Fruit fly (Drosophila melanogaster) whole organism, embryonic: Measurements from ENCODE around the gene CG13454.
A peak's percentile ranks its signal among the peaks of the same experiment; 100 is the strongest.

Experiments
- BtbVII ChIP-seq: fragments of 200-800 bp; sonication (Bioruptor generic); optimal IDR thresholded peaks from 3 replicates; lab custom pipeline; 2017; ENCODE audit warnings: missing biosample characterization, mild to moderate bottlenecking, missing genetic modification characterization
- CG11456 ChIP-seq: fragments of 200-800 bp; sonication (Bioruptor generic); IDR thresholded peaks from 3 replicates; pipeline ENCODE4 v1.3.6; 2022; ENCODE audit warnings: missing biosample characterization, missing genetic modification characterization
- CG11504 ChIP-seq: fragments of 200-800 bp; sonication (Bioruptor generic); optimal IDR thresholded peaks from 3 replicates; lab custom pipeline; 2019; ENCODE audit warnings: missing biosample characterization, mild to moderate bottlenecking, missing genetic modification characterization, moderate library complexity
- CG14965 ChIP-seq: fragments of 200-800 bp; sonication (Bioruptor generic); optimal IDR thresholded peaks from 2 replicates; lab custom pipeline; 2016; ENCODE audit warnings: missing biosample characterization, missing genetic modification characterization, borderline replicate concordance
- CG15073 ChIP-seq: fragments of 200-800 bp; sonication (Bioruptor generic); optimal IDR thresholded peaks from 2 replicates; lab custom pipeline; 2016; ENCODE audit warnings: missing biosample characterization, missing genetic modification characterization
- CG15514 ChIP-seq: fragments of 200-800 bp; sonication (Bioruptor generic); optimal IDR thresholded peaks from 3 replicates; lab custom pipeline; 2017; ENCODE audit warnings: missing biosample characterization, missing genetic modification characterization, mild to moderate bottlenecking, moderate library complexity, missing genetic modification reagents
- CG16779 ChIP-seq: fragments of 200-800 bp; sonication (Bioruptor generic); IDR thresholded peaks from 2 replicates; pipeline ENCODE4 v1.3.6; 2022; ENCODE audit warnings: missing biosample characterization, missing genetic modification characterization
- CG17912 ChIP-seq: fragments of 200-800 bp; sonication (Bioruptor generic); optimal IDR thresholded peaks from 2 replicates; lab custom pipeline; 2018; ENCODE audit warnings: missing biosample characterization, mild to moderate bottlenecking, missing genetic modification characterization
- CG18619 ChIP-seq: fragments of 200-800 bp; sonication (Bioruptor generic); optimal IDR thresholded peaks from 3 replicates; lab custom pipeline; 2017; ENCODE audit warnings: missing biosample characterization, mild to moderate bottlenecking, missing genetic modification characterization
- CG2199 ChIP-seq: fragments of 200-800 bp; sonication (Bioruptor generic); IDR thresholded peaks from 3 replicates; pipeline ENCODE4 v1.3.6; 2022; ENCODE audit warnings: missing biosample characterization, missing genetic modification characterization
- CG2202 ChIP-seq: fragments of 200-800 bp; sonication (Bioruptor generic); optimal IDR thresholded peaks from 2 replicates; lab custom pipeline; 2018; ENCODE audit warnings: missing biosample characterization, mild to moderate bottlenecking, missing genetic modification characterization
- CG30403 ChIP-seq: fragments of 200-800 bp; sonication (Bioruptor generic); optimal IDR thresholded peaks from 3 replicates; lab custom pipeline; 2016; ENCODE audit warnings: missing biosample characterization, missing genetic modification characterization
- CG32532 ChIP-seq: fragments of 200-800 bp; sonication (Bioruptor generic); IDR thresholded peaks from 2 replicates; pipeline ENCODE4 v1.3.6; 2022; ENCODE audit warnings: missing biosample characterization, missing genetic modification characterization
- CG33213 ChIP-seq: fragments of 200-800 bp; sonication (Bioruptor generic); optimal IDR thresholded peaks from 3 replicates; lab custom pipeline; 2016; ENCODE audit warnings: missing biosample characterization, missing genetic modification characterization
- CG34376 ChIP-seq: fragments of 200-800 bp; sonication (Bioruptor generic); optimal IDR thresholded peaks from 2 replicates; lab custom pipeline; 2018; ENCODE audit warnings: missing biosample characterization, mild to moderate bottlenecking, missing genetic modification characterization
- CG3847 ChIP-seq: fragments of 200-800 bp; sonication (Bioruptor generic); IDR thresholded peaks from 2 replicates; pipeline ENCODE4 v1.3.6; 2022; ENCODE audit warnings: missing biosample characterization, missing genetic modification characterization
- CG42726 ChIP-seq: fragments of 200-800 bp; sonication (Bioruptor generic); IDR thresholded peaks from 2 replicates; pipeline ENCODE4 v1.3.6; 2022; ENCODE audit warnings: missing biosample characterization, missing genetic modification characterization; ENCODE audit not compliant: partially characterized antibody
- CG4360 ChIP-seq: fragments of 200-800 bp; sonication (Bioruptor generic); IDR thresholded peaks from 2 replicates; pipeline ENCODE4 v1.3.6; 2022; ENCODE audit warnings: missing biosample characterization, missing genetic modification characterization
- CG6654 ChIP-seq: fragments of 200-800 bp; sonication (Bioruptor generic); optimal IDR thresholded peaks from 2 replicates; lab custom pipeline; 2017; ENCODE audit warnings: missing biosample characterization, mild to moderate bottlenecking, missing genetic modification characterization
- CG6813 ChIP-seq: fragments of 200-800 bp; sonication (Bioruptor generic); optimal IDR thresholded peaks from 2 replicates; lab custom pipeline; 2017; ENCODE audit warnings: missing biosample characterization, missing genetic modification characterization, mild to moderate bottlenecking, moderate library complexity, missing genetic modification reagents
- CG7839 ChIP-seq: fragments of 200-800 bp; sonication (Bioruptor generic); optimal IDR thresholded peaks from 3 replicates; lab custom pipeline; 2018; ENCODE audit warnings: missing biosample characterization, mild to moderate bottlenecking, missing genetic modification characterization, moderate library complexity
- CG8478 ChIP-seq: fragments of >200 bp; optimal IDR thresholded peaks from 2 replicates; lab custom pipeline; 2018
- CkIIα-i1 ChIP-seq: fragments of 200-800 bp; sonication (Bioruptor generic); IDR thresholded peaks from 2 replicates; pipeline ENCODE4 v1.3.6; 2022; ENCODE audit warnings: missing biosample characterization, missing genetic modification characterization
- Dbx ChIP-seq: fragments of 200-800 bp; sonication (Bioruptor generic); IDR thresholded peaks from 3 replicates; pipeline ENCODE4 v1.3.6; 2022; ENCODE audit warnings: missing biosample characterization, missing genetic modification characterization
- Dfd ChIP-seq, 2 experiments: fragments of >200 bp; optimal IDR thresholded peaks; 2 replicates each; lab custom pipeline; 2017; ENCODE audit warnings: missing biosample characterization in 2 of 2, missing genetic modification characterization in 2 of 2
- Doc2 ChIP-seq: fragments of 200-800 bp; sonication (Bioruptor generic); IDR thresholded peaks from 2 replicates; pipeline ENCODE4 v1.3.6; 2022; ENCODE audit warnings: missing biosample characterization, missing genetic modification characterization
- ERR ChIP-seq: fragments of 200-800 bp; sonication (Bioruptor generic); optimal IDR thresholded peaks from 2 replicates; lab custom pipeline; 2016; ENCODE audit warnings: missing biosample characterization, missing genetic modification characterization
- Fer1 ChIP-seq: fragments of 200-800 bp; sonication (Bioruptor generic); optimal IDR thresholded peaks from 2 replicates; lab custom pipeline; 2017; ENCODE audit warnings: missing biosample characterization, mild to moderate bottlenecking, missing genetic modification characterization
- Hey ChIP-seq: fragments of 200-800 bp; sonication (Bioruptor generic); optimal IDR thresholded peaks from 3 replicates; lab custom pipeline; 2018; ENCODE audit warnings: missing biosample characterization, mild to moderate bottlenecking, missing genetic modification characterization
- Hr3 ChIP-seq: fragments of 200-800 bp; sonication (Bioruptor generic); optimal IDR thresholded peaks from 3 replicates; lab custom pipeline; 2016; ENCODE audit warnings: missing biosample characterization, missing genetic modification characterization
- Mad ChIP-seq: fragments of 200-800 bp; sonication (Bioruptor generic); optimal IDR thresholded peaks from 2 replicates; lab custom pipeline; 2016; ENCODE audit warnings: missing biosample characterization, missing genetic modification characterization
- Med ChIP-seq: fragments of 200-800 bp; sonication (Bioruptor generic); peaks from one replicate; lab custom pipeline; 2016; ENCODE audit warnings: missing biosample characterization, missing genetic modification characterization, mild to moderate bottlenecking, inconsistent platforms, moderate library complexity
- Ssrp ChIP-seq: fragments of 200-800 bp; sonication (Bioruptor generic); optimal IDR thresholded peaks from 2 replicates; lab custom pipeline; 2018; ENCODE audit warnings: missing biosample characterization, mild to moderate bottlenecking, missing genetic modification characterization, moderate library complexity
- Tbp ChIP-seq: fragments of >200 bp; optimal IDR thresholded peaks from 2 replicates; lab custom pipeline; 2018; ENCODE audit warnings: missing biosample characterization, missing genetic modification characterization
- Usf ChIP-seq: fragments of 200-800 bp; sonication (Bioruptor generic); optimal IDR thresholded peaks from 2 replicates; lab custom pipeline; 2017; ENCODE audit warnings: missing genotype, missing biosample characterization, missing genetic modification characterization
- ab ChIP-seq: fragments of 200-800 bp; sonication (Bioruptor generic); optimal IDR thresholded peaks from 2 replicates; lab custom pipeline; 2016; ENCODE audit warnings: missing biosample characterization, missing genetic modification characterization
- btn ChIP-seq: fragments of 200-800 bp; sonication (Bioruptor generic); optimal IDR thresholded peaks from 2 replicates; lab custom pipeline; 2016; ENCODE audit warnings: missing biosample characterization, missing genetic modification characterization
- caup ChIP-seq: fragments of 200-800 bp; sonication (Bioruptor generic); optimal IDR thresholded peaks from 3 replicates; lab custom pipeline; 2017; ENCODE audit warnings: missing biosample characterization, mild to moderate bottlenecking, missing genetic modification characterization, moderate library complexity; ENCODE audit not compliant: severe bottlenecking
- crol ChIP-seq: fragments of 200-800 bp; sonication (Bioruptor generic); IDR thresholded peaks from 2 replicates; pipeline ENCODE4 v1.3.6; 2022; ENCODE audit warnings: missing biosample characterization, missing genetic modification characterization
- cwo ChIP-seq: fragments of 200-800 bp; sonication (Bioruptor generic); optimal IDR thresholded peaks from 3 replicates; lab custom pipeline; 2017; ENCODE audit warnings: missing biosample characterization, missing genetic modification characterization, mild to moderate bottlenecking, moderate library complexity, missing genetic modification reagents
- dati ChIP-seq: fragments of 200-800 bp; sonication (Bioruptor generic); IDR thresholded peaks from 2 replicates; pipeline ENCODE4 v1.3.6; 2022; ENCODE audit warnings: missing biosample characterization, missing genetic modification characterization
- exex ChIP-seq: fragments of 200-800 bp; sonication (Bioruptor generic); optimal IDR thresholded peaks from 4 replicates; lab custom pipeline; 2018; ENCODE audit warnings: missing biosample characterization, mild to moderate bottlenecking, missing genetic modification characterization, moderate library complexity
- fru ChIP-seq: fragments of >200 bp; optimal IDR thresholded peaks from 2 replicates; lab custom pipeline; 2017
- ftz-f1 ChIP-seq: fragments of 200-800 bp; sonication (Bioruptor generic); optimal IDR thresholded peaks from 2 replicates; lab custom pipeline; 2016; ENCODE audit warnings: missing biosample characterization, missing genetic modification characterization
- grn ChIP-seq: fragments of 200-800 bp; sonication (Bioruptor generic); optimal IDR thresholded peaks from 3 replicates; lab custom pipeline; 2017; ENCODE audit warnings: missing biosample characterization, missing genetic modification characterization
- gsb-n ChIP-seq: fragments of 200-800 bp; sonication (Bioruptor generic); optimal IDR thresholded peaks from 3 replicates; lab custom pipeline; 2018; ENCODE audit warnings: missing biosample characterization, mild to moderate bottlenecking, missing genetic modification characterization
- h ChIP-seq: fragments of >200 bp; optimal IDR thresholded peaks from 2 replicates; lab custom pipeline; 2017
- lilli ChIP-seq: fragments of 200-800 bp; sonication (Bioruptor generic); optimal IDR thresholded peaks from 3 replicates; lab custom pipeline; 2016; ENCODE audit warnings: missing biosample characterization, missing genetic modification characterization
- mirr ChIP-seq: fragments of 200-800 bp; sonication (Bioruptor generic); optimal IDR thresholded peaks from 3 replicates; lab custom pipeline; 2018; ENCODE audit warnings: missing biosample characterization, mild to moderate bottlenecking, missing genetic modification characterization
- nmo ChIP-seq: fragments of 200-800 bp; sonication (Bioruptor generic); optimal IDR thresholded peaks from 2 replicates; lab custom pipeline; 2018; ENCODE audit warnings: missing biosample characterization, mild to moderate bottlenecking, missing genetic modification characterization, moderate library complexity
- rib ChIP-seq: fragments of 200-800 bp; sonication (Bioruptor generic); IDR thresholded peaks from 2 replicates; pipeline ENCODE4 v1.3.6; 2022; ENCODE audit warnings: missing biosample characterization, missing genetic modification characterization
- row ChIP-seq: fragments of 200-800 bp; sonication (Bioruptor generic); IDR thresholded peaks from 3 replicates; pipeline ENCODE4 v1.3.6; 2022; ENCODE audit warnings: missing biosample characterization, missing genetic modification characterization
- sens ChIP-seq: fragments of 200-800 bp; sonication (Bioruptor generic); peaks from one replicate; lab custom pipeline; 2016; ENCODE audit warnings: missing biosample characterization, missing genetic modification characterization
- sqz ChIP-seq: fragments of 200-800 bp; sonication (Bioruptor generic); optimal IDR thresholded peaks from 3 replicates; lab custom pipeline; 2018; ENCODE audit warnings: missing biosample characterization, mild to moderate bottlenecking, missing genetic modification characterization
- sug ChIP-seq: fragments of 200-800 bp; optimal IDR thresholded peaks from 2 replicates; lab custom pipeline; 2019; ENCODE audit warnings: missing biosample characterization, mild to moderate bottlenecking, missing genetic modification characterization, moderate library complexity

The CG13454 gene

DNA sequence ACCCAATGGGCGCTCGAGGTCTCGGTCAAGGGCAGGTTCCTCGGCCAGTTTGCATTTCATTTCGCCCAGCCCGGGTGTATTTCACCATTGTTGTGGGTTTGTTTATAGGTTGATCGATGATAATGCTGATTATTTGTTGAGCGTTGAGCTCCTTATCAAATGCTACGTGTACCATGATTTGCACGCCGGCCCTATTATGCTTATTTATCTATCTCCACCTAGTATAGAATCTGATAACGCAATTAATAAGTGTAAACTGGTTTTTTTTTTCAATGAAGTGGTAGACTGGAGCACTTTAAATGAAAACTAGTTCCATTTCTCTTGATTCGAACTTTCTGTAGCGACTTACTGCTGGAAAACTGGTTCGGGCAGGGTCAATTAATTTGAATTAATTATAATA is 14.6 kb downstream of the CG13454 start:
- TF ChIP-seq Usf (GFP tag; lab: Kevin White, UChicago): no peak
- no peak for TF ChIP-seq CG6654 (GFP tag; lab: Kevin White, UChicago)
- no peak for TF ChIP-seq nmo (GFP tag; lab: Kevin White, UChicago)
- TF ChIP-seq CkIIα-i1 (GFP tag; lab: Robert Waterston, UW): no peak
- TF ChIP-seq exex: peak; percentile 89
- TF ChIP-seq row (GFP tag; lab: Robert Waterston, UW): no peak
- no peak for TF ChIP-seq CG33213
- TF ChIP-seq rib (GFP tag; lab: Robert Waterston, UW): 0 out of 2 replicates have a peak, but pooled peaks have one; percentile 25
- TF ChIP-seq CG2199 (GFP tag; lab: Robert Waterston, UW): no peak
- no peak for TF ChIP-seq fru (lab: Kevin White, UChicago)
- TF ChIP-seq Med (GFP tag; lab: Kevin White, UChicago): peak; percentile 15
- TF ChIP-seq Ssrp (tag; lab: Kevin White, UChicago): no peak
- no peak for TF ChIP-seq CG14965 (GFP tag; lab: Kevin White, UChicago)
- TF ChIP-seq dati: no peak
- TF ChIP-seq Hr3: no peak
- TF ChIP-seq Tbp: no peak
- peak; percentile 73 for TF ChIP-seq sens (GFP tag; lab: Kevin White, UChicago)
- TF ChIP-seq CG6813 (GFP tag; lab: Kevin White, UChicago): no peak
- no peak for TF ChIP-seq ab (GFP tag; lab: Kevin White, UChicago)
- no peak for TF ChIP-seq CG18619 (GFP tag; lab: Kevin White, UChicago)
- no peak for TF ChIP-seq Doc2 (GFP tag; lab: Robert Waterston, UW)
- no peak for TF ChIP-seq Dbx
- TF ChIP-seq mirr: peak; percentile 58
- TF ChIP-seq CG2202 (tag; lab: Kevin White, UChicago): no peak
- peak; percentile 82 for TF ChIP-seq grn (GFP tag; lab: Kevin White, UChicago)
- no peak for TF ChIP-seq CG15073 (GFP tag; lab: Kevin White, UChicago)
- TF ChIP-seq h: no peak
- TF ChIP-seq Mad (GFP tag; lab: Kevin White, UChicago): no peak
- peak; percentile 87 for TF ChIP-seq CG15514
- no peak for TF ChIP-seq CG3847 (GFP tag; lab: Robert Waterston, UW)
- TF ChIP-seq sqz (GFP tag; lab: Kevin White, UChicago): peak; percentile 33
- TF ChIP-seq crol (GFP tag; lab: Robert Waterston, UW): no peak
- no peak for TF ChIP-seq BtbVII (GFP tag; lab: Kevin White, UChicago)
- peak; percentile 26 for TF ChIP-seq sug (tag; lab: Kevin White, UChicago)
- TF ChIP-seq CG34376 (GFP tag; lab: Kevin White, UChicago): peak; percentile 53
- TF ChIP-seq CG30403 (GFP tag; lab: Kevin White, UChicago): no peak
- peak; percentile 43 for TF ChIP-seq ftz-f1
- TF ChIP-seq ERR (GFP tag; lab: Kevin White, UChicago): no peak
- no peak for TF ChIP-seq CG17912 (GFP tag; lab: Kevin White, UChicago)

DNA sequence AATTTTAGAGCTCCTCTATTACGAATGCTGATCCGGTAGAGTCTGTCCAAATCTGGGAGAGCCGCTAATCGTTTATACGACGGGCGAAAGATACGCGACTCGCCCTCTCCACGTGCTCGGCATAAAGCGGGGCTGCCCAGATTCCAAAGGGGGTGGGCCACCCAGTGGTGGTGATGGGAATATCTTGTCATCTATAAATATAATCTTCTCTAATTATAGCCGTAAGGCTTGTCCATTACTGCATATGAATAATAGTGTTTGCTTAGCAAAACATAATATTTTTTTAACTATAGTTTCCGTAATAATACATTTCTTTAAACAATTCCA is 15.2 kb downstream of the CG13454 start:
- TF ChIP-seq btn: no peak
- 0 out of 2 replicates have a peak, but pooled peaks have one; percentile 36 for TF ChIP-seq CG42726 (GFP tag; lab: Robert Waterston, UW)
- TF ChIP-seq CG11504 (tag; lab: Kevin White, UChicago): no peak
- peak; percentile 18 for TF ChIP-seq Fer1
- TF ChIP-seq CG32532 (GFP tag; lab: Robert Waterston, UW): peak; percentile 21; the same call in 1 of the 2 replicates
- TF ChIP-seq CG11456: no peak
- TF ChIP-seq CG7839 (tag; lab: Kevin White, UChicago): peak; percentile 9
- no peak for TF ChIP-seq CG16779 (GFP tag; lab: Robert Waterston, UW)
- TF ChIP-seq row (GFP tag; lab: Robert Waterston, UW): 0 out of 3 replicates have a peak, but pooled peaks have one; percentile 7
- TF ChIP-seq CG4360 (GFP tag; lab: Robert Waterston, UW): no peak
- TF ChIP-seq Hey (tag; lab: Kevin White, UChicago): no peak
- peak; percentile 69 for TF ChIP-seq cwo
- no peak for TF ChIP-seq CG8478 (lab: Kevin White, UChicago)
- TF ChIP-seq exex: peak; percentile 77
- TF ChIP-seq gsb-n (tag; lab: Kevin White, UChicago): no peak
- TF ChIP-seq caup (GFP tag; lab: Kevin White, UChicago): no peak
- TF ChIP-seq lilli (GFP tag; lab: Kevin White, UChicago): peak; percentile 10
- no peak for TF ChIP-seq Dfd (GFP tag; optimal IDR thresholded peaks at IDR 0.05; lab: Kevin White, UChicago)
